Fruit fly (Drosophila melanogaster) whole organism, embryonic: ENCODE measurements around the gene CG11396.

ENCODE experiments used
- Asciz ChIP-seq: fragments of 200-800 bp; sonication (Bioruptor generic); optimal IDR thresholded peaks from 2 replicates; lab custom pipeline; 2017; ENCODE audit warnings: missing biosample characterization, mild to moderate bottlenecking, missing genetic modification characterization, missing genetic modification reagents
- CG10267 ChIP-seq: fragments of 200-800 bp; sonication (Bioruptor generic); optimal IDR thresholded peaks from 2 replicates; lab custom pipeline; 2018; ENCODE audit warnings: missing biosample characterization, mild to moderate bottlenecking, missing genetic modification characterization, moderate library complexity
- CG10543 ChIP-seq: fragments of 200-800 bp; sonication (Bioruptor generic); optimal IDR thresholded peaks from 3 replicates; lab custom pipeline; 2017; ENCODE audit warnings: missing biosample characterization, mild to moderate bottlenecking, missing genetic modification characterization, moderate library complexity
- CG11398 ChIP-seq: fragments of 200-800 bp; sonication (Bioruptor generic); optimal IDR thresholded peaks from 2 replicates; lab custom pipeline; 2016; ENCODE audit warnings: missing biosample characterization, missing genetic modification characterization
- CG12071 ChIP-seq: fragments of 200-800 bp; sonication (Bioruptor generic); optimal IDR thresholded peaks from 3 replicates; lab custom pipeline; 2018; ENCODE audit warnings: missing biosample characterization, mild to moderate bottlenecking, missing genetic modification characterization
- CG12744 ChIP-seq: fragments of 200-800 bp; sonication (Bioruptor generic); optimal IDR thresholded peaks from 2 replicates; lab custom pipeline; 2016; ENCODE audit warnings: missing biosample characterization, missing genetic modification characterization
- CG13424 ChIP-seq: fragments of 200-800 bp; sonication (Bioruptor generic); optimal IDR thresholded peaks from 2 replicates; lab custom pipeline; 2019; ENCODE audit warnings: missing biosample characterization, mild to moderate bottlenecking, missing genetic modification characterization, moderate library complexity
- CG14014 ChIP-seq: fragments of 200-800 bp; sonication (Bioruptor generic); IDR thresholded peaks from 2 replicates; pipeline ENCODE4 v1.3.6; 2022; ENCODE audit warnings: missing biosample characterization, missing genetic modification characterization
- CG15479 ChIP-seq: fragments of 200-800 bp; sonication (Bioruptor generic); optimal IDR thresholded peaks from 3 replicates; lab custom pipeline; 2019; ENCODE audit warnings: missing biosample characterization, mild to moderate bottlenecking, missing genetic modification characterization, moderate library complexity
- CG1602 ChIP-seq: fragments of 200-800 bp; sonication (Bioruptor generic); optimal IDR thresholded peaks from 3 replicates; lab custom pipeline; 2016; ENCODE audit warnings: missing biosample characterization, missing genetic modification characterization
- CG16813 ChIP-seq: fragments of 200-800 bp; sonication (Bioruptor generic); IDR thresholded peaks from 3 replicates; pipeline ENCODE4 v1.3.6; 2022; ENCODE audit warnings: missing biosample characterization, missing genetic modification characterization; ENCODE audit not compliant: partially characterized antibody
- CG17802 ChIP-seq: fragments of 200-800 bp; sonication (Bioruptor generic); optimal IDR thresholded peaks from 2 replicates; lab custom pipeline; 2018; ENCODE audit warnings: missing biosample characterization, mild to moderate bottlenecking, missing genetic modification characterization, moderate library complexity
- CG2202 ChIP-seq: fragments of 200-800 bp; sonication (Bioruptor generic); optimal IDR thresholded peaks from 2 replicates; lab custom pipeline; 2018; ENCODE audit warnings: missing biosample characterization, mild to moderate bottlenecking, missing genetic modification characterization
- CG31224 ChIP-seq: fragments of 200-800 bp; sonication (Bioruptor generic); IDR thresholded peaks from 2 replicates; pipeline ENCODE4 v1.3.6; 2022; ENCODE audit warnings: missing biosample characterization, missing genetic modification characterization
- CG31441 ChIP-seq: fragments of 200-800 bp; sonication (Bioruptor generic); IDR thresholded peaks from 2 replicates; pipeline ENCODE4 v1.3.6; 2022; ENCODE audit warnings: missing biosample characterization, missing genetic modification characterization
- CG32532 ChIP-seq: fragments of 200-800 bp; sonication (Bioruptor generic); IDR thresholded peaks from 2 replicates; pipeline ENCODE4 v1.3.6; 2022; ENCODE audit warnings: missing biosample characterization, missing genetic modification characterization
- CG34224 ChIP-seq: fragments of 200-800 bp; sonication (Bioruptor generic); IDR thresholded peaks from 3 replicates; pipeline ENCODE4 v1.3.6; 2022; ENCODE audit warnings: missing biosample characterization, missing genetic modification characterization; ENCODE audit not compliant: partially characterized antibody
- CG4360 ChIP-seq: fragments of 200-800 bp; sonication (Bioruptor generic); IDR thresholded peaks from 2 replicates; pipeline ENCODE4 v1.3.6; 2022; ENCODE audit warnings: missing biosample characterization, missing genetic modification characterization
- CG7556 ChIP-seq: fragments of 200-800 bp; sonication (Bioruptor generic); optimal IDR thresholded peaks from 2 replicates; lab custom pipeline; 2017; ENCODE audit warnings: missing biosample characterization, mild to moderate bottlenecking, missing genetic modification characterization
- CG8290 ChIP-seq, 3 experiments: fragments of 200-800 bp; sonication (Bioruptor generic); optimal IDR thresholded peaks; 2 replicates each; lab custom pipeline; 2016 to 2019; ENCODE audit warnings: missing biosample characterization in 3 of 3, missing genetic modification characterization in 3 of 3, mild to moderate bottlenecking in 2 of 3, moderate library complexity in 1 of 3
- CG8765 ChIP-seq: fragments of 200-800 bp; sonication (Bioruptor generic); IDR thresholded peaks from 2 replicates; pipeline ENCODE4 v1.3.6; 2022; ENCODE audit warnings: missing biosample characterization, missing genetic modification characterization
- CG9876 ChIP-seq: fragments of 200-800 bp; sonication (Bioruptor generic); optimal IDR thresholded peaks from 2 replicates; lab custom pipeline; 2016; ENCODE audit warnings: missing biosample characterization, missing genetic modification characterization
- Chrac-16 ChIP-seq: fragments of 200-800 bp; sonication (Bioruptor generic); optimal IDR thresholded peaks from 3 replicates; lab custom pipeline; 2016; ENCODE audit warnings: missing biosample characterization, missing genetic modification characterization
- Dbx ChIP-seq: fragments of 200-800 bp; sonication (Bioruptor generic); IDR thresholded peaks from 3 replicates; pipeline ENCODE4 v1.3.6; 2022; ENCODE audit warnings: missing biosample characterization, missing genetic modification characterization
- GATAe ChIP-seq: fragments of 200-800 bp; sonication (Bioruptor generic); conservative IDR thresholded peaks from 2 replicates; pipeline ENCODE4 v1.3.6; 2022; ENCODE audit warnings: missing biosample characterization, missing genetic modification characterization
- HLHmδ ChIP-seq: fragments of 200-800 bp; sonication (Bioruptor generic); optimal IDR thresholded peaks from 2 replicates; lab custom pipeline; 2018; ENCODE audit warnings: missing biosample characterization, mild to moderate bottlenecking, missing genetic modification characterization, moderate library complexity
- MESR4 ChIP-seq: fragments of 200-800 bp; sonication (Bioruptor generic); optimal IDR thresholded peaks from 2 replicates; lab custom pipeline; 2018; ENCODE audit warnings: missing biosample characterization, mild to moderate bottlenecking, missing genetic modification characterization, moderate library complexity
- Med ChIP-seq: fragments of 200-800 bp; sonication (Bioruptor generic); peaks from one replicate; lab custom pipeline; 2016; ENCODE audit warnings: missing biosample characterization, missing genetic modification characterization, mild to moderate bottlenecking, inconsistent platforms, moderate library complexity
- Neu2 ChIP-seq: fragments of 200-800 bp; sonication (Bioruptor generic); optimal IDR thresholded peaks from 3 replicates; lab custom pipeline; 2016; ENCODE audit warnings: missing biosample characterization, missing genetic modification characterization, borderline replicate concordance
- Scr ChIP-seq: fragments of 200-800 bp; sonication (Bioruptor generic); IDR thresholded peaks from 2 replicates; pipeline ENCODE4 v1.3.6; 2022; ENCODE audit warnings: missing biosample characterization, missing genetic modification characterization; ENCODE audit not compliant: partially characterized antibody
- Sry-β ChIP-seq: fragments of 200-800 bp; sonication (Bioruptor generic); optimal IDR thresholded peaks from 2 replicates; lab custom pipeline; 2018; ENCODE audit warnings: missing biosample characterization, mild to moderate bottlenecking, missing genetic modification characterization, moderate library complexity
- ab ChIP-seq: fragments of 200-800 bp; sonication (Bioruptor generic); optimal IDR thresholded peaks from 2 replicates; lab custom pipeline; 2016; ENCODE audit warnings: missing biosample characterization, missing genetic modification characterization
- br ChIP-seq: fragments of >200 bp; optimal IDR thresholded peaks from 2 replicates; lab custom pipeline; 2017
- cato ChIP-seq: fragments of 200-800 bp; sonication (Bioruptor generic); optimal IDR thresholded peaks from 2 replicates; lab custom pipeline; 2016; ENCODE audit warnings: missing biosample characterization, missing genetic modification characterization, borderline replicate concordance
- chm ChIP-seq: fragments of 200-800 bp; sonication (Bioruptor generic); IDR thresholded peaks from 2 replicates; pipeline ENCODE4 v1.3.6; 2022; ENCODE audit warnings: missing biosample characterization, missing genetic modification characterization
- croc ChIP-seq: fragments of 200-800 bp; sonication (Bioruptor generic); conservative IDR thresholded peaks from 3 replicates; pipeline ENCODE4 v1.3.6; 2022; ENCODE audit warnings: missing biosample characterization, missing genetic modification characterization
- disco-r ChIP-seq: fragments of 200-800 bp; sonication (Bioruptor generic); optimal IDR thresholded peaks from 2 replicates; lab custom pipeline; 2016; ENCODE audit warnings: missing biosample characterization, missing genetic modification characterization
- dmrt11E ChIP-seq: fragments of 200-800 bp; sonication (Bioruptor generic); optimal IDR thresholded peaks from 3 replicates; lab custom pipeline; 2018; ENCODE audit warnings: missing biosample characterization, mild to moderate bottlenecking, missing genetic modification characterization, moderate library complexity
- emc ChIP-seq: fragments of 200-800 bp; sonication (Bioruptor generic); optimal IDR thresholded peaks from 2 replicates; lab custom pipeline; 2016; ENCODE audit warnings: missing biosample characterization, missing genetic modification characterization
- ems ChIP-seq: fragments of 200-800 bp; sonication (Bioruptor generic); optimal IDR thresholded peaks from 3 replicates; lab custom pipeline; 2016; ENCODE audit warnings: missing biosample characterization, missing genetic modification characterization
- ftz-f1 ChIP-seq: fragments of 200-800 bp; sonication (Bioruptor generic); optimal IDR thresholded peaks from 2 replicates; lab custom pipeline; 2016; ENCODE audit warnings: missing biosample characterization, missing genetic modification characterization
- gcm ChIP-seq: fragments of 200-800 bp; sonication (Bioruptor generic); optimal IDR thresholded peaks from 2 replicates; lab custom pipeline; 2019; ENCODE audit warnings: missing biosample characterization, mild to moderate bottlenecking, missing genetic modification characterization, moderate library complexity
- gsb-n ChIP-seq: fragments of 200-800 bp; sonication (Bioruptor generic); optimal IDR thresholded peaks from 3 replicates; lab custom pipeline; 2018; ENCODE audit warnings: missing biosample characterization, mild to moderate bottlenecking, missing genetic modification characterization
- insv ChIP-seq, 2 experiments: fragments of 200-800 bp; sonication (Bioruptor generic); optimal IDR thresholded peaks; 3 replicates each; lab custom pipeline; 2016 to 2018; ENCODE audit warnings: missing biosample characterization in 2 of 2, missing genetic modification characterization in 2 of 2
- pb ChIP-seq: fragments of 200-800 bp; sonication (Bioruptor generic); optimal IDR thresholded peaks from 3 replicates; lab custom pipeline; 2016; ENCODE audit warnings: missing biosample characterization, missing genetic modification characterization
- pita ChIP-seq: fragments of 200-800 bp; sonication (Bioruptor generic); optimal IDR thresholded peaks from 2 replicates; lab custom pipeline; 2017; ENCODE audit warnings: missing biosample characterization, mild to moderate bottlenecking, missing genetic modification characterization
- run ChIP-seq: fragments of 200-800 bp; sonication (Bioruptor generic); optimal IDR thresholded peaks from 3 replicates; lab custom pipeline; 2018; ENCODE audit warnings: missing biosample characterization, mild to moderate bottlenecking, missing genetic modification characterization
- salm ChIP-seq: fragments of 200-800 bp; sonication (Bioruptor generic); optimal IDR thresholded peaks from 2 replicates; lab custom pipeline; 2018; ENCODE audit warnings: missing biosample characterization, mild to moderate bottlenecking, missing genetic modification characterization
- sima ChIP-seq: fragments of 200-800 bp; sonication (Bioruptor generic); optimal IDR thresholded peaks from 2 replicates; lab custom pipeline; 2016; ENCODE audit warnings: missing biosample characterization, missing genetic modification characterization
- so ChIP-seq: fragments of 200-800 bp; sonication (Bioruptor generic); IDR thresholded peaks from 3 replicates; pipeline ENCODE4 v1.3.6; 2022; ENCODE audit warnings: missing biosample characterization, missing genetic modification characterization
- unpg ChIP-seq: fragments of 200-800 bp; sonication (Bioruptor generic); optimal IDR thresholded peaks from 3 replicates; lab custom pipeline; 2018; ENCODE audit warnings: missing biosample characterization, mild to moderate bottlenecking, missing genetic modification characterization, moderate library complexity

CG11396 gene

dm6 chr3L:20787835-20788380 lies at the start of gene CG11396 (continued):
- TF ChIP-seq gcm (no peak), Chrac-16 (no peak), sima (GFP tag; lab: Kevin White, UChicago) (no peak), cato (GFP tag; lab: Kevin White, UChicago) (no peak), Dbx (GFP tag; lab: Robert Waterston, UW) (no peak), CG14014 (GFP tag; lab: Robert Waterston, UW) (no peak), CG1602 (GFP tag; lab: Kevin White, UChicago) (no peak), CG15479 (no peak), CG13424 (tag; lab: Kevin White, UChicago) (no peak), insv (GFP tag; optimal IDR thresholded peaks at IDR 0.05; lab: Kevin White, UChicago) (no peak), salm (tag; lab: Kevin White, UChicago) (no peak), CG31224 (no peak), CG7556 (GFP tag; lab: Kevin White, UChicago) (no peak), gsb-n (tag; lab: Kevin White, UChicago) (no peak), CG10267 (tag; lab: Kevin White, UChicago) (peak; percentile 14), ab (GFP tag; lab: Kevin White, UChicago) (no peak), disco-r (no peak), emc (GFP tag; lab: Kevin White, UChicago) (no peak), HLHmδ (GFP tag; lab: Kevin White, UChicago) (no peak), CG31441 (no peak), Asciz (GFP tag; lab: Kevin White, UChicago) (no peak), unpg (GFP tag; lab: Kevin White, UChicago) (no peak), CG16813 (peak; percentile 90), Scr (GFP tag; lab: Robert Waterston, UW) (peak; percentile 95), Sry-β (GFP tag; lab: Kevin White, UChicago) (no peak), br (lab: Kevin White, UChicago) (no peak), CG10543 (GFP tag; lab: Kevin White, UChicago) (no peak), run (tag; lab: Kevin White, UChicago) (no peak), pita (GFP tag; lab: Kevin White, UChicago) (no peak), CG8765 (GFP tag; lab: Robert Waterston, UW) (no peak), ftz-f1 (GFP tag; lab: Kevin White, UChicago) (no peak), ems (no peak), chm (GFP tag; lab: Robert Waterston, UW) (no peak), CG32532 (GFP tag; lab: Robert Waterston, UW) (no peak), MESR4 (GFP tag; lab: Kevin White, UChicago) (peak; percentile 95), Med (GFP tag; lab: Kevin White, UChicago) (peak; percentile 81), GATAe (GFP tag; lab: Robert Waterston, UW) (no peak), Neu2 (GFP tag; lab: Kevin White, UChicago) (no peak), so (GFP tag; lab: Robert Waterston, UW) (no peak), CG34224 (GFP tag; lab: Robert Waterston, UW) (peak; percentile 95), pb (GFP tag; lab: Kevin White, UChicago) (no peak), CG17802 (tag; lab: Kevin White, UChicago) (no peak), dmrt11E (tag; lab: Kevin White, UChicago) (no peak), CG2202 (no peak), CG12071 (GFP tag; lab: Kevin White, UChicago) (no peak), CG11398 (GFP tag; lab: Kevin White, UChicago) (no peak), CG8290 (GFP tag; optimal IDR thresholded peaks at IDR 0.05; lab: Kevin White, UChicago) (peak; percentile 24), CG8290 (tag; optimal IDR thresholded peaks at IDR 0.05; lab: Kevin White, UChicago) (no peak), CG4360 (GFP tag; lab: Robert Waterston, UW) (no peak), CG12744 (GFP tag; lab: Kevin White, UChicago) (no peak), croc (GFP tag; lab: Robert Waterston, UW) (no peak), CG9876 (GFP tag; lab: Kevin White, UChicago) (no peak)
